Worm (Caenorhabditis elegans) whole organism, mixed stage, embryonic: Measurements from ENCODE around the gene Y53F4B.17.
A peak's percentile ranks its signal among the peaks of the same experiment; 100 is the strongest.

Experiments used
- M03D4.4 ChIP-seq: sonication (generic microtip); optimal IDR thresholded peaks from 2 replicates; lab custom pipeline; 2017; ENCODE audit warnings: mild to moderate bottlenecking, missing genetic modification characterization, missing compliant biosample characterization
- bed-3 ChIP-seq: fragments of 200-800 bp; sonication (Bioruptor generic); optimal IDR thresholded peaks from 3 replicates; lab custom pipeline; 2018; ENCODE audit warnings: mild to moderate bottlenecking, missing genetic modification characterization, moderate library complexity, missing compliant biosample characterization
- blmp-1 ChIP-seq: fragments of 150-350 bp; optimal IDR thresholded peaks from 2 replicates; lab custom pipeline; 2014; ENCODE audit warnings: missing biosample characterization, missing genetic modification characterization
- ceh-39 ChIP-seq: fragments of 150-350 bp; optimal IDR thresholded peaks from 2 replicates; lab custom pipeline; 2014; ENCODE audit warnings: missing biosample characterization, missing genetic modification characterization
- ceh-43 ChIP-seq: fragments of 200-800 bp; sonication (Bioruptor generic); optimal IDR thresholded peaks from 2 replicates; lab custom pipeline; 2018; ENCODE audit warnings: mild to moderate bottlenecking, missing genetic modification characterization, moderate library complexity, missing compliant biosample characterization
- ceh-83 ChIP-seq: fragments of 200-800 bp; sonication (Bioruptor generic); optimal IDR thresholded peaks from 2 replicates; lab custom pipeline; 2018; ENCODE audit warnings: mild to moderate bottlenecking, missing genetic modification characterization, missing compliant biosample characterization
- ces-1 ChIP-seq: fragments of 150-350 bp; optimal IDR thresholded peaks from 2 replicates; lab custom pipeline; 2014; ENCODE audit warnings: missing biosample characterization, missing genetic modification reagents, missing genetic modification characterization
- cnd-1 ChIP-seq: fragments of 200-800 bp; sonication (Bioruptor generic); optimal IDR thresholded peaks from 2 replicates; lab custom pipeline; 2018; ENCODE audit warnings: mild to moderate bottlenecking, missing genetic modification characterization, missing compliant biosample characterization
- drap-1 ChIP-seq: fragments of 200-800 bp; sonication (Bioruptor generic); optimal IDR thresholded peaks from 3 replicates; lab custom pipeline; 2018; ENCODE audit warnings: mild to moderate bottlenecking, missing genetic modification characterization, missing compliant biosample characterization
- elt-1 ChIP-seq: sonication (generic microtip); optimal IDR thresholded peaks from 2 replicates; lab custom pipeline; 2017; ENCODE audit warnings: missing genetic modification characterization, mild to moderate bottlenecking, missing compliant biosample characterization, antibody characterized with exemption, moderate library complexity, borderline replicate concordance; ENCODE audit not compliant: insufficient read depth
- elt-3 ChIP-seq: fragments of 150-350 bp; optimal IDR thresholded peaks from 2 replicates; lab custom pipeline; 2014; ENCODE audit warnings: missing biosample characterization, missing genetic modification characterization
- flh-1 ChIP-seq: fragments of 200-800 bp; sonication (Bioruptor generic); optimal IDR thresholded peaks from 2 replicates; lab custom pipeline; 2018; ENCODE audit warnings: mild to moderate bottlenecking, missing genetic modification characterization, moderate library complexity, missing compliant biosample characterization
- ham-2 ChIP-seq: fragments of 200-800 bp; sonication (Bioruptor generic); optimal IDR thresholded peaks from 2 replicates; lab custom pipeline; 2018; ENCODE audit warnings: mild to moderate bottlenecking, missing genetic modification characterization, missing compliant biosample characterization
- hlh-1 ChIP-seq: fragments of 150-350 bp; optimal IDR thresholded peaks from 2 replicates; lab custom pipeline; 2014; ENCODE audit warnings: missing biosample characterization, missing genetic modification reagents, missing genetic modification characterization
- lin-13 ChIP-seq: fragments of 150-350 bp; optimal IDR thresholded peaks from 2 replicates; lab custom pipeline; 2014; ENCODE audit warnings: missing biosample characterization, missing genetic modification characterization
- lin-32 ChIP-seq: fragments of 200-800 bp; sonication (Bioruptor generic); optimal IDR thresholded peaks from 2 replicates; lab custom pipeline; 2018; ENCODE audit warnings: mild to moderate bottlenecking, missing genetic modification characterization, missing compliant biosample characterization
- lsy-2 ChIP-seq: fragments of 150-350 bp; optimal IDR thresholded peaks from 2 replicates; lab custom pipeline; 2014; ENCODE audit warnings: missing biosample characterization, missing genetic modification characterization
- mab-5 ChIP-seq: fragments of 150-350 bp; optimal IDR thresholded peaks from 2 replicates; lab custom pipeline; 2014; ENCODE audit warnings: missing biosample characterization, missing genetic modification characterization
- mep-1 ChIP-seq: fragments of 150-350 bp; optimal IDR thresholded peaks from 2 replicates; lab custom pipeline; 2017; ENCODE audit warnings: missing biosample characterization, missing genetic modification reagents, missing genetic modification characterization, inconsistent platforms
- mls-2 ChIP-seq: sonication (generic microtip); optimal IDR thresholded peaks from 2 replicates; lab custom pipeline; 2016; ENCODE audit warnings: mild to moderate bottlenecking, missing genetic modification characterization, moderate library complexity, missing compliant biosample characterization
- nhr-12 ChIP-seq: fragments of 150-350 bp; optimal IDR thresholded peaks from 2 replicates; lab custom pipeline; 2014; ENCODE audit warnings: missing biosample characterization, missing genetic modification characterization
- nhr-2 ChIP-seq: fragments of 150-350 bp; optimal IDR thresholded peaks from 2 replicates; lab custom pipeline; 2014; ENCODE audit warnings: missing biosample characterization, missing genetic modification characterization
- nhr-237 ChIP-seq: fragments of 150-350 bp; optimal IDR thresholded peaks from 2 replicates; lab custom pipeline; 2014; ENCODE audit warnings: missing biosample characterization, missing genetic modification characterization
- nhr-28 ChIP-seq: fragments of 150-350 bp; optimal IDR thresholded peaks from 2 replicates; lab custom pipeline; 2014; ENCODE audit warnings: missing biosample characterization, missing genetic modification characterization
- nhr-76 ChIP-seq: sonication (generic microtip); optimal IDR thresholded peaks from 2 replicates; lab custom pipeline; 2017; ENCODE audit warnings: missing biosample characterization, missing genetic modification characterization
- pha-4 ChIP-seq: fragments of 150-350 bp; optimal IDR thresholded peaks from 2 replicates; lab custom pipeline; 2018; ENCODE audit warnings: missing biosample characterization, missing genetic modification reagents, missing genetic modification characterization
- sem-2 ChIP-seq: fragments of 200-800 bp; sonication (Bioruptor generic); optimal IDR thresholded peaks from 2 replicates; lab custom pipeline; 2018; ENCODE audit warnings: mild to moderate bottlenecking, missing genetic modification characterization, missing compliant biosample characterization
- snpc-4 ChIP-seq: fragments of 150-350 bp; optimal IDR thresholded peaks from 2 replicates; lab custom pipeline; 2014; ENCODE audit warnings: missing biosample characterization, missing genetic modification characterization
- sptf-1 ChIP-seq: sonication (generic microtip); optimal IDR thresholded peaks from 2 replicates; lab custom pipeline; 2017; ENCODE audit warnings: mild to moderate bottlenecking, missing genetic modification characterization, moderate library complexity, missing compliant biosample characterization
- tbx-8 ChIP-seq: fragments of 200-800 bp; sonication (Bioruptor generic); optimal IDR thresholded peaks from 2 replicates; lab custom pipeline; 2018; ENCODE audit warnings: mild to moderate bottlenecking, missing genetic modification characterization, moderate library complexity, missing compliant biosample characterization
- unc-120 ChIP-seq: sonication (generic microtip); optimal IDR thresholded peaks from 2 replicates; lab custom pipeline; 2017; ENCODE audit warnings: missing genetic modification characterization, missing compliant biosample characterization; ENCODE audit not compliant: poor library complexity, severe bottlenecking
- unc-39 ChIP-seq: fragments of 150-350 bp; optimal IDR thresholded peaks from 2 replicates; lab custom pipeline; 2014; ENCODE audit warnings: missing biosample characterization, missing genetic modification characterization
- unc-62 ChIP-seq: fragments of 150-350 bp; optimal IDR thresholded peaks from 2 replicates; lab custom pipeline; 2014; ENCODE audit warnings: missing biosample characterization, missing genetic modification reagents, missing genetic modification characterization
- zip-8 ChIP-seq: fragments of 150-350 bp; optimal IDR thresholded peaks from 2 replicates; lab custom pipeline; 2014; ENCODE audit warnings: missing biosample characterization, missing genetic modification characterization
- ztf-11 ChIP-seq: fragments of 150-350 bp; optimal IDR thresholded peaks from 2 replicates; lab custom pipeline; 2014; ENCODE audit warnings: missing biosample characterization, missing genetic modification characterization

Gene Y53F4B.17

DNA sequence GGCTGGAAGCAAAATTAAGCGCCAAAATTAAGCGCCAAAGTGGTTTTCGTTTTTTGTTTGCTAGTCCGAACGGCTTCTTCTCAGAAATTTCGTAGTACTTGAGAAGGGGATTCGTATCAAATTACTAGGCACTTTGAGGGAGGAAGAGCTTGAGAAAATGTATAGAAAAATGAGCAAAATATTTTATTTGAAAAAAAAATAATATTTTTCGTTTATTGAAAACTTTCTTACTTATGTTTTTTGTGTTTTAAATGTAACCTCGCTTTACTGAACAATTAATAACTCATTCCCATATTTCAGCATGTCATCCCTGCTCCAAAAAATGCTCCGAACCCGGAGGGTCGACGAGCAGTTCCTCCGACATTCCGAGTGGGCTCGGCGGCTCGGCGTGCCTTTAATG is 39.5 kb upstream of the Y53F4B.17 start, which contains the start of gene Y53F4B.12:
Y53F4B.12 (plus strand) TSS at position 301 of the 400 bp plus-strand sequence.
- TF ChIP-seq lin-32 (GFP tag; lab: Kevin White, UChicago) (no peak), nhr-76 (tag; lab: Kevin White, UChicago) (no peak), mls-2 (tag; lab: Kevin White, UChicago) (no peak), elt-1 (tag; lab: Kevin White, UChicago) (no peak), drap-1 (GFP tag; lab: Kevin White, UChicago) (no peak), lin-13 (no peak), pha-4 (tag; lab: Kevin White, UChicago) (no peak), lsy-2 (no peak), ces-1 (GFP tag; lab: Kevin White, UChicago) (no peak), bed-3 (no peak), unc-120 (tag; lab: Kevin White, UChicago) (no peak), snpc-4 (tag; lab: Kevin White, UChicago) (no peak), mep-1 (no peak), nhr-28 (tag; lab: Kevin White, UChicago) (no peak), nhr-2 (no peak), unc-39 (tag; lab: Kevin White, UChicago) (no peak), blmp-1 (no peak), ham-2 (no peak), M03D4.4 (no peak)
- TF ChIP-seq, all 35 proteins: peak for 0

DNA sequence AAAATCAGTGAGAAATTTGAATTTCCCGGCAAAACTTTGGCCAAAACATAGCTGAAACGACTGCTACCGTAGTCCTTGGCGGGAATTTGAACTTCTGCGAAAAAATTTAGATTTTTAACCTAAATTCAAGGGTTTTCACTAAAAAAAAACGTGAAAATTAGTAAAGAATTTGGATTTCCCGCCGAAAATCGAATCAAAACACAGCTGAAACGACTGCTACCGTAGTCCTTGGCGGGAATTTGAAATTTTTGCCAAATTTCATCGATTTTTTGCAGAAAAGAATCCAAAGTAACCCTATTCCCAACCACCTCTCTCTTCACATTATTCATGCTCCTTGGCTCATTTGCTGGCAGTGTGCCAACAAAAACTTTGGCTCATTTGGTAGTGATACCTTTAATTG is 33.4 kb upstream of the Y53F4B.17 start:
- TF ChIP-seq lsy-2 (peak; percentile 28), ceh-39 (tag; lab: Kevin White, UChicago) (no peak)

DNA sequence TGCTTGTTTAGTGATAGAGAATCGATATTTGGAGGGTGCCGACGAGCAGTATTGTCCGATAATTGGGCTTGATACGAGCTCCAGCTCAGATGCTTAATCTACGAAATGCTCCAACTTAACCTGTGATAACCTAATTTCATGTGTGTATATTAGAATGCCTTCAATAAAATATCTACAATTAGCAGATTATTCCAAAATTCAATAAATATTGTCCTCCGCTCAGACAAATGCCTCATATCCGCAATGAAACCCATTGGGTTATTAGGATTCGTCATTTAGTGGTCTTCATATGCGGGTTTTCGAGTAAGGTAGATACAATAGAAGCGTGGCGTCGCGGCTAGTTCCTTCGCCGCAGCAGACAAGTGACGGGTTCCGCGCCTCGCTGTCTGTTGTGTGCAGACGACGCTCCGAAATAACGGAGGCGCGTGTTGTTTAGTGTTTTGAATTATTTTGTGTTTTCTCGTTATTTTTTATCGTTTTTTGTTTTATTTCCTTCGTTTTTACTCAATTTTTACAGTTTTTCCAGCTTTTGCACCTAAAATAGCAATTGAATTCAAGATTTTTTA is 32.8 kb upstream of the Y53F4B.17 start, which contains the start of gene cmtr-1:
cmtr-1 (plus strand) TSS at position 516 of the 566 bp plus-strand sequence.
- peak; percentile 16 for TF ChIP-seq bed-3
- TF ChIP-seq lin-32 (GFP tag; lab: Kevin White, UChicago) = peak; percentile 40
- peak; percentile 43 for TF ChIP-seq M03D4.4
- peak; percentile 65 for TF ChIP-seq nhr-12 (tag; lab: Kevin White, UChicago)
- peak; percentile 39 for TF ChIP-seq ztf-11 (tag; lab: Kevin White, UChicago)
- no peak for TF ChIP-seq ham-2
- TF ChIP-seq ceh-39 (tag; lab: Kevin White, UChicago) = peak; percentile 86
- TF ChIP-seq lin-13 = peak; percentile 94
- no peak for TF ChIP-seq mab-5 (tag; lab: Kevin White, UChicago)
- TF ChIP-seq ceh-43 (GFP tag; lab: Kevin White, UChicago) = peak; percentile 55
- TF ChIP-seq sptf-1 (tag; lab: Kevin White, UChicago) = peak; percentile 78
- TF ChIP-seq nhr-28 (tag; lab: Kevin White, UChicago) = no peak
- peak; percentile 14 for TF ChIP-seq unc-120 (tag; lab: Kevin White, UChicago)
- no peak for TF ChIP-seq snpc-4 (tag; lab: Kevin White, UChicago)
- peak; percentile 42 for TF ChIP-seq unc-62 (GFP tag; lab: Kevin White, UChicago)
- peak; percentile 69 for TF ChIP-seq mls-2 (tag; lab: Kevin White, UChicago)
- TF ChIP-seq nhr-2 = peak; percentile 3
- TF ChIP-seq pha-4 (tag; lab: Kevin White, UChicago) = peak; percentile 97
- TF ChIP-seq blmp-1 = no peak
- no peak for TF ChIP-seq unc-39 (tag; lab: Kevin White, UChicago)
- no peak for TF ChIP-seq zip-8
- TF ChIP-seq drap-1 (GFP tag; lab: Kevin White, UChicago) = peak; percentile 55
- TF ChIP-seq nhr-237 (tag; lab: Kevin White, UChicago) = peak; percentile 58
- peak; percentile 77 for TF ChIP-seq cnd-1 (tag; lab: Kevin White, UChicago)
- TF ChIP-seq elt-1 (tag; lab: Kevin White, UChicago) = no peak
- no peak for TF ChIP-seq nhr-76 (tag; lab: Kevin White, UChicago)
- peak; percentile 94 for TF ChIP-seq mep-1
- no peak for TF ChIP-seq tbx-8 (GFP tag; lab: Kevin White, UChicago)
- peak; percentile 80 for TF ChIP-seq lsy-2
- TF ChIP-seq elt-3 (tag; lab: Kevin White, UChicago) = no peak
- no peak for TF ChIP-seq flh-1 (GFP tag; lab: Kevin White, UChicago)
- peak; percentile 66 for TF ChIP-seq ces-1 (GFP tag; lab: Kevin White, UChicago)
- no peak for TF ChIP-seq hlh-1 (tag; lab: Kevin White, UChicago)
- no peak for TF ChIP-seq ceh-83 (GFP tag; lab: Kevin White, UChicago)
- peak; percentile 47 for TF ChIP-seq sem-2 (GFP tag; lab: Kevin White, UChicago)
- TF ChIP-seq, all 35 proteins: peak for 21
